Worm (Caenorhabditis elegans) whole organism, early embryonic: ENCODE results near the gene rig-4.

Experiments used
- B0310.2 ChIP-seq: sonication (generic microtip); optimal IDR thresholded peaks from 2 replicates; lab custom pipeline; 2016; ENCODE audit warnings: mild to moderate bottlenecking, missing genetic modification characterization, missing compliant biosample characterization
- F13C5.2 ChIP-seq: sonication (generic microtip); optimal IDR thresholded peaks from 2 replicates; lab custom pipeline; 2017; ENCODE audit warnings: mild to moderate bottlenecking, missing genetic modification characterization, inconsistent platforms, missing compliant biosample characterization
- aly-1 ChIP-seq: sonication (generic microtip); optimal IDR thresholded peaks from 2 replicates; lab custom pipeline; 2016; ENCODE audit warnings: missing genetic modification characterization, missing compliant biosample characterization
- ama-1 ChIP-seq: fragments of 150-350 bp; optimal IDR thresholded peaks from 2 replicates; lab custom pipeline; 2014
- ceh-13 ChIP-seq: fragments of 200-800 bp; sonication (Bioruptor generic); optimal IDR thresholded peaks from 2 replicates; lab custom pipeline; 2018; ENCODE audit warnings: mild to moderate bottlenecking, missing genetic modification characterization, missing compliant biosample characterization
- ceh-36 ChIP-seq: sonication (generic microtip); optimal IDR thresholded peaks from 2 replicates; lab custom pipeline; 2016; ENCODE audit warnings: missing genetic modification characterization, inconsistent platforms, missing compliant biosample characterization
- ets-7 ChIP-seq: sonication (generic microtip); optimal IDR thresholded peaks from 2 replicates; lab custom pipeline; 2016; ENCODE audit warnings: missing genotype, missing genetic modification characterization, missing compliant biosample characterization
- flt-1 ChIP-seq: fragments of 200-800 bp; sonication (Bioruptor generic); IDR thresholded peaks from 2 replicates; pipeline ENCODE4 v1.3.6; 2022; ENCODE audit warnings: missing genetic modification characterization, missing compliant biosample characterization
- hmbx-1 ChIP-seq: sonication (generic microtip); optimal IDR thresholded peaks from 2 replicates; lab custom pipeline; 2016; ENCODE audit warnings: mild to moderate bottlenecking, missing genetic modification characterization, missing compliant biosample characterization
- hmg-4 ChIP-seq: fragments of 200-800 bp; sonication (Bioruptor generic); optimal IDR thresholded peaks from 2 replicates; lab custom pipeline; 2018; ENCODE audit warnings: mild to moderate bottlenecking, missing genetic modification characterization, missing compliant biosample characterization
- hnd-1 ChIP-seq: sonication (generic microtip); optimal IDR thresholded peaks from 2 replicates; lab custom pipeline; 2016; ENCODE audit warnings: missing genetic modification characterization, missing compliant biosample characterization
- pes-1 ChIP-seq: fragments of 200-800 bp; sonication (Bioruptor generic); IDR thresholded peaks from 2 replicates; pipeline ENCODE4 v1.3.6; 2022; ENCODE audit warnings: missing genetic modification reagents, missing genetic modification characterization, missing compliant biosample characterization
- scrt-1 ChIP-seq: fragments of 200-800 bp; sonication (Bioruptor generic); IDR thresholded peaks from 2 replicates; pipeline ENCODE4 v1.3.6; 2022; ENCODE audit warnings: missing genetic modification characterization, missing compliant biosample characterization
- sea-1 ChIP-seq: fragments of 200-800 bp; sonication (Bioruptor generic); conservative IDR thresholded peaks from 2 replicates; pipeline ENCODE4 v1.3.6; 2022; ENCODE audit warnings: missing genetic modification characterization, missing compliant biosample characterization
- tbx-11 ChIP-seq: fragments of 200-800 bp; sonication (Bioruptor generic); IDR thresholded peaks from 2 replicates; pipeline ENCODE4 v1.3.6; 2022; ENCODE audit warnings: missing genetic modification characterization, missing compliant biosample characterization
- tbx-37 ChIP-seq: fragments of 200-800 bp; sonication (Bioruptor generic); conservative IDR thresholded peaks from 2 replicates; pipeline ENCODE4 v1.3.6; 2022; ENCODE audit warnings: missing genetic modification reagents, missing genetic modification characterization, missing compliant biosample characterization
- tra-4 ChIP-seq: sonication (generic microtip); optimal IDR thresholded peaks from 2 replicates; lab custom pipeline; 2017; ENCODE audit warnings: missing genetic modification characterization, missing compliant biosample characterization

rig-4 gene

DNA sequence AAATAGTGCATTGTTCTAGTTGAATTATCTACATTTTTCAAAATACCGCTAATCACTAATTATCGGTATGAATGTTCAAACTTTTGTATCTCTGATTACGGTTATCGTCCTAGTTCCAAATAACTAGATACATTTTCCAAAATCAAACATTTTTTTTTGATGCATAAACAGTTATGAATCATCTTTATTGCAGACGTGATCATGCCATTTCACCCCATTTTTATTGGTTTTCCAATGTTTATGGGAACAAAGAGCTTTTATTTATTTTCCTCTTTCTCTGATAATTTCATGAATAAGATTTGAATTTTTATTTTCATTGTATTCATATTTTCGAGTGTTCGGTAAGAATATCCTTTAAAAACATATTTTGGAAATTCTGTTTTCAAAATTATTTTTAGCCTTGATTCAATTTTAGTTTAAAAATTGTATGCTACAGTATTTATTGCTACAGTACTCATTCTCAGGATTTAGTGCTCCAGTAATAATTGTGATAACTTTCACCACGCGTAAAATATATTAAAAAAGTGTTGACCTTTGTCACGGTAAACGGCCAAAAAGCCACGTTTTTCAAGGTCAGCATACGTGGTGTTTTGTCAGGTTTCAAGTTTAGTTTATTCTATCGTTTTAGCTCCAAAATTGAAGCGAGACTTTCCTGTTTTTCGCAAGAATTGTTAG is 47.1 kb downstream of the rig-4 start, which contains the start of gene csr-1:
TSS of gene csr-1 (plus strand) at position 625 of the 675 bp plus-strand sequence.
- no peak for TF ChIP-seq tra-4 (tag; lab: Kevin White, UChicago)
- TF ChIP-seq hnd-1 (tag; lab: Kevin White, UChicago) = no peak
- no peak for TF ChIP-seq ceh-13 (GFP tag; lab: Kevin White, UChicago)
- TF ChIP-seq flt-1 = no peak
- no peak for TF ChIP-seq tbx-11 (GFP tag; lab: Robert Waterston, UW)
- TF ChIP-seq aly-1 (tag; lab: Kevin White, UChicago) = no peak
- TF ChIP-seq sea-1 (GFP tag; lab: Robert Waterston, UW) = no peak
- no peak for TF ChIP-seq hmbx-1 (tag; lab: Kevin White, UChicago)
- TF ChIP-seq hmg-4 (GFP tag; lab: Kevin White, UChicago) = no peak
- no peak for TF ChIP-seq F13C5.2 (tag; lab: Kevin White, UChicago)
- TF ChIP-seq scrt-1 = no peak
- TF ChIP-seq ama-1 = no peak
- no peak for TF ChIP-seq pes-1 (GFP tag; lab: Robert Waterston, UW)
- TF ChIP-seq B0310.2 (tag; lab: Kevin White, UChicago) = no peak
- TF ChIP-seq tbx-37 (GFP tag; lab: Robert Waterston, UW) = no peak
- TF ChIP-seq ceh-36 (tag; lab: Kevin White, UChicago) = no peak
- no peak for TF ChIP-seq ets-7 (tag; lab: Kevin White, UChicago)

ce11 chrIV:7955849-7956248 is 48.1 kb downstream of the rig-4 start, which contains the start of gene ceh-19:
TSS of gene ceh-19 (minus strand) at chrIV:7955949.
- no peak for TF ChIP-seq B0310.2 (tag; lab: Kevin White, UChicago)
- TF ChIP-seq aly-1 (tag; lab: Kevin White, UChicago) = no peak
- no peak for TF ChIP-seq ama-1
- TF ChIP-seq ceh-13 (GFP tag; lab: Kevin White, UChicago) = no peak
- TF ChIP-seq F13C5.2 (tag; lab: Kevin White, UChicago) = no peak
- TF ChIP-seq ceh-36 (tag; lab: Kevin White, UChicago) = no peak
- TF ChIP-seq tbx-37 (GFP tag; lab: Robert Waterston, UW) = no peak
- TF ChIP-seq sea-1 (GFP tag; lab: Robert Waterston, UW) = no peak
- TF ChIP-seq hmg-4 (GFP tag; lab: Kevin White, UChicago) = no peak
- no peak for TF ChIP-seq tbx-11 (GFP tag; lab: Robert Waterston, UW)
- TF ChIP-seq hnd-1 (tag; lab: Kevin White, UChicago) = no peak
- no peak for TF ChIP-seq flt-1
- TF ChIP-seq tra-4 (tag; lab: Kevin White, UChicago) = no peak
- no peak for TF ChIP-seq ets-7 (tag; lab: Kevin White, UChicago)
- no peak for TF ChIP-seq scrt-1
- no peak for TF ChIP-seq pes-1 (GFP tag; lab: Robert Waterston, UW)
- no peak for TF ChIP-seq hmbx-1 (tag; lab: Kevin White, UChicago)

DNA sequence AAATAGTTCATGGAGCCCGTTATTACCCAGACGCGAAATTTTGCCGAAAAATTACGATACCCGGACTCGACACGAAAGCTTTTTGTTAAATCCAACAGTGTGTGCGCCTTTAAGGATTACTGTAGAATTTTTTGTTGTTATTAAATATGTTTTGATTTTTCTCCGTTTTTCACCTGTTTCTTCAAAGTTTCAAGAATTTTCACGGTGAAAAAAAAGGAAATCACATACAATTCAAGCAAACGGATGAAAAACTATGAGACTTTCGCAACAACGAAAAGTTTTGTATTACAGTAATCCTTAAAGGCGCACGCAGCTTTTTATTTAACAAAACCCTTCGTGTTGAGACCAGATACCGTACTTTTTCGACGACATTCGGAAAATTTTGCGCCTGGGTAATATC is 49.9 kb downstream of the rig-4 start:
- TF ChIP-seq flt-1 (no peak), scrt-1 (no peak)

- peak; percentile 72 for TF ChIP-seq tbx-37 (GFP tag; lab: Robert Waterston, UW)
- 0 out of 2 replicates have a peak, but pooled peaks have one; percentile 37 for TF ChIP-seq scrt-1
- peak; percentile 79 for TF ChIP-seq pes-1 (GFP tag; lab: Robert Waterston, UW)
- TF ChIP-seq sea-1 (GFP tag; lab: Robert Waterston, UW) = peak; percentile 78
Observed at ce11 chrIV:7948290-7948689, 55.6 kb downstream of the rig-4 start, which contains the start of gene mcm-3AP. TSS of gene mcm-3AP (plus strand) at chrIV:7948672.

- TF ChIP-seq pes-1 (GFP tag; lab: Robert Waterston, UW) = peak; percentile 77
- TF ChIP-seq hmg-4 (GFP tag; lab: Kevin White, UChicago) = peak; percentile 40
- TF ChIP-seq tbx-11 (GFP tag; lab: Robert Waterston, UW) = peak; percentile 50; the same call in 1 of the 2 replicates
- peak; percentile 54; the same call in 1 of the 2 replicates for TF ChIP-seq tbx-37 (GFP tag; lab: Robert Waterston, UW)
- TF ChIP-seq flt-1 = peak; percentile 30; the same call in 1 of the 2 replicates
- peak; percentile 44 for TF ChIP-seq F13C5.2 (tag; lab: Kevin White, UChicago)
- 0 out of 2 replicates have a peak, but pooled peaks have one; percentile 37 for TF ChIP-seq sea-1 (GFP tag; lab: Robert Waterston, UW)
- 0 out of 2 replicates have a peak, but pooled peaks have one; percentile 57 for TF ChIP-seq scrt-1
Observed at ce11 chrIV:7946899-7947499, 56.9 kb downstream of the rig-4 start, which contains the start of gene F20D12.12. TSS of gene F20D12.12 (plus strand) at chrIV:7947440.

DNA sequence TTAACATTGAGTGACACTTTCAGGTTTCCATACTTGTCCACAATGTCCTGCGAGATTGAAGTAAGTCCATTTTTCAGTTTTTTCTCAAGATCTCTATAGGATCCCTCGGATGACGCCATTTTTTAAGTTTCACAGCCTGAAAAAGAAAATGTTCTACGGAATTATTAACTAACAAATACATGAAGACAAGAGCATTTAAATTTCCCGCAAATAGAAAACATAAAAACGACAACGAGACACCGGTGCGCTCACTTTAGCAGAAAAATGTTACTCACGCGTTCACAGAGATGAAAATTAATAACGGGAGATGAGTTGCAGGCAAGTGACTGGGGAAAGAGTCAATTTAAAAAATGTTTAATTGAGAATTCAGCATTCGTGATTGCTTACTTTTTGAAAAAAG is 57.5 kb downstream of the rig-4 start, which contains the start of gene czw-1:
TSS of gene czw-1 (minus strand) at position 369 of the 400 bp plus-strand sequence.
- TF ChIP-seq B0310.2 (tag; lab: Kevin White, UChicago) (no peak), flt-1 (no peak), hmg-4 (GFP tag; lab: Kevin White, UChicago) (no peak), ets-7 (tag; lab: Kevin White, UChicago) (no peak), tra-4 (tag; lab: Kevin White, UChicago) (no peak), ceh-36 (tag; lab: Kevin White, UChicago) (no peak), tbx-11 (GFP tag; lab: Robert Waterston, UW) (no peak), hmbx-1 (tag; lab: Kevin White, UChicago) (no peak), ceh-13 (GFP tag; lab: Kevin White, UChicago) (no peak), pes-1 (GFP tag; lab: Robert Waterston, UW) (no peak), sea-1 (GFP tag; lab: Robert Waterston, UW) (no peak), scrt-1 (no peak), aly-1 (tag; lab: Kevin White, UChicago) (no peak), ama-1 (no peak), hnd-1 (tag; lab: Kevin White, UChicago) (no peak), F13C5.2 (tag; lab: Kevin White, UChicago) (no peak), tbx-37 (GFP tag; lab: Robert Waterston, UW) (no peak)
